Fruit fly (Drosophila melanogaster) whole organism, adult: ENCODE results near the gene pch2.

Experiments used
- Hr96 ChIP-seq: fragments of 200-800 bp; sonication (Bioruptor generic); optimal IDR thresholded peaks from 2 replicates; lab custom pipeline; 2016; ENCODE audit warnings: missing biosample characterization, missing genetic modification characterization
- bab1 ChIP-seq: fragments of 200-800 bp; sonication (Bioruptor generic); optimal IDR thresholded peaks from 3 replicates; lab custom pipeline; 2019; ENCODE audit warnings: missing biosample characterization, mild to moderate bottlenecking, missing genetic modification characterization, moderate library complexity
- cnc ChIP-seq, 2 experiments: fragments of >200 bp; optimal IDR thresholded peaks; 2 replicates each; lab custom pipeline; 2017
- kay ChIP-seq: fragments of 200-800 bp; sonication (Bioruptor generic); peaks from one replicate; lab custom pipeline; 2016; ENCODE audit warnings: missing biosample characterization, missing genetic modification characterization, borderline replicate concordance
- pad ChIP-seq: fragments of 200-800 bp; sonication (Bioruptor generic); optimal IDR thresholded peaks from 3 replicates; lab custom pipeline; 2017; ENCODE audit warnings: missing biosample characterization, missing genetic modification characterization, mild to moderate bottlenecking, moderate library complexity, missing genetic modification reagents

DNA sequence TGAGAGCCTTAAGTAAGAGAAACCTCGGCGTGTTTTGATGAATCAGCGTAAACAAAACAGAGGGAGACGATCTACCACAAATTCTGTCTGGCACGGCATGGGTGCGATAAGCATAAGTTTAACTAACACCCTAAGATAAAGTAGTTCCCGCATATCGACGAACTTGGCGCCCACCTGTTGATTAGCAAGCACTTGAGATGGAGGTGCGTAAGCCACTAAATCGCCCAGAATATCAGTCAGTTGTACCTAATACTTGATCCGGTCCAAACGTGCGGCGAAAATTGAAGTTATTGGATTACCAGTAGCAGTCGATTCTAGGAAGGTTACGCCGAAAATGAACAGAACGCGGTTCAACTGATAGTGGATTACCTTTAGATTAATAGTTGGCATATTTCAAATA, 40.1 kb downstream of the pch2 start, which contains the start of gene CG31454:
- TF ChIP-seq bab1 (GFP tag; lab: Kevin White, UChicago) (no peak), Hr96 (no peak), cnc (optimal IDR thresholded peaks at IDR 0.05; lab: Kevin White, UChicago) (no peak), kay (GFP tag; lab: Kevin White, UChicago) (no peak), pad (GFP tag; lab: Kevin White, UChicago) (no peak)
